Worm (Caenorhabditis elegans) whole organism, L4 larva: Measurements from ENCODE around the gene C24D10.2.

ENCODE experiments used
- D1046.2 ChIP-seq: fragments of 200-800 bp; sonication (Bioruptor generic); IDR thresholded peaks from 2 replicates; pipeline ENCODE4 v1.3.6; 2022; ENCODE audit warnings: missing genetic modification characterization, missing compliant biosample characterization
- ceh-82 ChIP-seq: sonication (generic microtip); optimal IDR thresholded peaks from 2 replicates; lab custom pipeline; 2017; ENCODE audit warnings: missing biosample characterization, missing genetic modification characterization
- egl-27 ChIP-seq: sonication (generic microtip); optimal IDR thresholded peaks from 3 replicates; lab custom pipeline; 2017; ENCODE audit warnings: missing biosample characterization, missing genetic modification reagents, missing genetic modification characterization
- fos-1 ChIP-seq: fragments of 150-350 bp; optimal IDR thresholded peaks from 2 replicates; lab custom pipeline; 2014; ENCODE audit warnings: missing biosample characterization, missing genetic modification characterization
- jun-1 ChIP-seq: fragments of 150-350 bp; optimal IDR thresholded peaks from 2 replicates; lab custom pipeline; 2014; ENCODE audit warnings: missing biosample characterization, missing genetic modification reagents, missing genetic modification characterization
- lsy-2 ChIP-seq, 2 experiments: fragments of 150-350 bp in 1 of 2; sonication (generic microtip) in 1 of 2; optimal IDR thresholded peaks; 2 replicates each; lab custom pipeline; 2014 to 2017; ENCODE audit warnings: missing biosample characterization in 2 of 2, missing genetic modification characterization in 2 of 2
- nhr-25 ChIP-seq: sonication (generic microtip); optimal IDR thresholded peaks from 2 replicates; lab custom pipeline; 2017; ENCODE audit warnings: missing genetic modification characterization, mild to moderate bottlenecking, missing compliant biosample characterization, antibody characterized with exemption, moderate library complexity, borderline replicate concordance; ENCODE audit not compliant: insufficient read depth
- nhr-28 ChIP-seq: fragments of 150-350 bp; optimal IDR thresholded peaks from 2 replicates; lab custom pipeline; 2014; ENCODE audit warnings: missing biosample characterization, missing genetic modification characterization
- nhr-76 ChIP-seq: fragments of 150-350 bp; optimal IDR thresholded peaks from 2 replicates; lab custom pipeline; 2014; ENCODE audit warnings: missing biosample characterization, missing genetic modification characterization
- pha-4 ChIP-seq, 2 experiments: fragments of 150-350 bp in 1 of 2; fragments of 200-800 bp in 1 of 2; sonication (Bioruptor generic) in 1 of 2; IDR thresholded peaks in 1 of 2; optimal IDR thresholded peaks in 1 of 2; 2 replicates each; pipeline versions ENCODE4 v1.3.6 to Lab custom; 2014 to 2022; ENCODE audit warnings: missing genetic modification characterization in 2 of 2, missing genetic modification reagents in 2 of 2, missing biosample characterization in 1 of 2, missing compliant biosample characterization in 1 of 2
- php-3 ChIP-seq: fragments of 200-800 bp; sonication (Bioruptor generic); IDR thresholded peaks from 2 replicates; pipeline ENCODE4 v1.3.6; 2022; ENCODE audit warnings: missing genetic modification reagents, missing genetic modification characterization, missing compliant biosample characterization
- unc-62 ChIP-seq, 3 experiments: fragments of 150-350 bp in 1 of 3; sonication (generic microtip); optimal IDR thresholded peaks in 2 of 3; peaks in 1 of 3; 1 replicate in 1 of 3; 2 replicates in 2 of 3; lab custom pipeline; 2014 to 2017; ENCODE audit warnings: missing biosample characterization in 3 of 3, missing genetic modification characterization in 3 of 3, missing genetic modification reagents in 3 of 3, missing genotype in 1 of 3

DNA sequence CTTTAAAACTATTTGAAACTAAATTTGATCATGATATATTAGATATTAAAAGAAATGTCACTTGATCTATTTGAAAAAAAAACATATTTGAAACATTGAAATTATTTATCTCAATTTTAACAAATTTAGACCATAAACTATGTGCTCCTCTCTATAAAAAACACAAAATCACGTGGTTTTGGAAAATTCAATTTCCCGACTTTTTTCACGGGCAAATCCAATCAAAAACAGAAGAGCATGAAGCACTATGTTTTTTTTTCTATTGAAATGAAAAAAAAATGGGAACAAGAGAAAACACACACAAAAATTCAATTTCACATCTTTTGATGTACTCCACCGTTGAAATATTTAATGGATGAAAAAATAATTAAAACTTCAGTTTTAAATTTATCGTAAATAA, 23.9 kb upstream of the C24D10.2 start:
- TF ChIP-seq pha-4 (GFP tag; IDR thresholded peaks at IDR 0.05; lab: Robert Waterston, UW) (no peak), pha-4 (tag; optimal IDR thresholded peaks at IDR 0.05; lab: Kevin White, UChicago) (no peak), nhr-28 (tag; lab: Kevin White, UChicago) (no peak), ceh-82 (no peak), php-3 (no peak), nhr-25 (no peak), nhr-76 (tag; lab: Kevin White, UChicago) (no peak), egl-27 (tag; lab: Kevin White, UChicago) (no peak), lsy-2 (tag; optimal IDR thresholded peaks at IDR 0.05; lab: Kevin White, UChicago) (peak in 1 of 2 experiments; percentile 14), jun-1 (tag; lab: Kevin White, UChicago) (no peak), unc-62 (GFP tag; optimal IDR thresholded peaks at IDR 0.05 in 1 of 2; lab: Kevin White, UChicago) (no peak), unc-62 (tag; optimal IDR thresholded peaks at IDR 0.05; lab: Kevin White, UChicago) (no peak), D1046.2 (GFP tag; lab: Robert Waterston, UW) (no peak), fos-1 (tag; lab: Kevin White, UChicago) (no peak)
